Fruit fly (Drosophila melanogaster) whole organism, embryonic: ENCODE data around the gene CG15347.

Experiments
- CG10209 ChIP-seq: fragments of 200-800 bp; sonication (Bioruptor generic); optimal IDR thresholded peaks from 3 replicates; lab custom pipeline; 2017; ENCODE audit warnings: missing biosample characterization, mild to moderate bottlenecking, missing genetic modification characterization, missing genetic modification reagents
- CG12391 ChIP-seq: fragments of 200-800 bp; sonication (Bioruptor generic); optimal IDR thresholded peaks from 3 replicates; lab custom pipeline; 2018; ENCODE audit warnings: missing biosample characterization, mild to moderate bottlenecking, missing genetic modification characterization, moderate library complexity
- CG13775 ChIP-seq: fragments of 200-800 bp; sonication (Bioruptor generic); optimal IDR thresholded peaks from 3 replicates; lab custom pipeline; 2017; ENCODE audit warnings: missing biosample characterization, mild to moderate bottlenecking, missing genetic modification characterization
- CG15073 ChIP-seq: fragments of 200-800 bp; sonication (Bioruptor generic); optimal IDR thresholded peaks from 2 replicates; lab custom pipeline; 2016; ENCODE audit warnings: missing biosample characterization, missing genetic modification characterization
- CG15514 ChIP-seq: fragments of 200-800 bp; sonication (Bioruptor generic); optimal IDR thresholded peaks from 3 replicates; lab custom pipeline; 2017; ENCODE audit warnings: missing biosample characterization, missing genetic modification characterization, mild to moderate bottlenecking, moderate library complexity, missing genetic modification reagents
- CG17912 ChIP-seq: fragments of 200-800 bp; sonication (Bioruptor generic); optimal IDR thresholded peaks from 2 replicates; lab custom pipeline; 2018; ENCODE audit warnings: missing biosample characterization, mild to moderate bottlenecking, missing genetic modification characterization
- CG18619 ChIP-seq: fragments of 200-800 bp; sonication (Bioruptor generic); optimal IDR thresholded peaks from 3 replicates; lab custom pipeline; 2017; ENCODE audit warnings: missing biosample characterization, mild to moderate bottlenecking, missing genetic modification characterization
- CG31224 ChIP-seq: fragments of 200-800 bp; sonication (Bioruptor generic); IDR thresholded peaks from 2 replicates; pipeline ENCODE4 v1.3.6; 2022; ENCODE audit warnings: missing biosample characterization, missing genetic modification characterization
- CG33557 ChIP-seq: fragments of 200-800 bp; sonication (Bioruptor generic); optimal IDR thresholded peaks from 2 replicates; lab custom pipeline; 2019; ENCODE audit warnings: missing biosample characterization, mild to moderate bottlenecking, missing genetic modification characterization, moderate library complexity
- CG4328 ChIP-seq: fragments of 200-800 bp; sonication (Bioruptor generic); optimal IDR thresholded peaks from 3 replicates; lab custom pipeline; 2017; ENCODE audit warnings: missing biosample characterization, missing genetic modification reagents, missing genetic modification characterization
- CG6654 ChIP-seq: fragments of 200-800 bp; sonication (Bioruptor generic); optimal IDR thresholded peaks from 2 replicates; lab custom pipeline; 2017; ENCODE audit warnings: missing biosample characterization, mild to moderate bottlenecking, missing genetic modification characterization
- CG6813 ChIP-seq: fragments of 200-800 bp; sonication (Bioruptor generic); optimal IDR thresholded peaks from 2 replicates; lab custom pipeline; 2017; ENCODE audit warnings: missing biosample characterization, missing genetic modification characterization, mild to moderate bottlenecking, moderate library complexity, missing genetic modification reagents
- CG7839 ChIP-seq: fragments of 200-800 bp; sonication (Bioruptor generic); optimal IDR thresholded peaks from 3 replicates; lab custom pipeline; 2018; ENCODE audit warnings: missing biosample characterization, mild to moderate bottlenecking, missing genetic modification characterization, moderate library complexity
- CG7963 ChIP-seq: fragments of 200-800 bp; sonication (Bioruptor generic); IDR thresholded peaks from 3 replicates; pipeline ENCODE4 v1.3.6; 2022; ENCODE audit warnings: missing biosample characterization, missing genetic modification characterization; ENCODE audit not compliant: partially characterized antibody
- CG8388 ChIP-seq: fragments of 200-800 bp; sonication (Bioruptor generic); optimal IDR thresholded peaks from 2 replicates; lab custom pipeline; 2019; ENCODE audit warnings: missing biosample characterization, mild to moderate bottlenecking, missing genetic modification characterization, moderate library complexity
- CG9817 ChIP-seq: fragments of 200-800 bp; sonication (Bioruptor generic); optimal IDR thresholded peaks from 2 replicates; lab custom pipeline; 2018; ENCODE audit warnings: missing biosample characterization, mild to moderate bottlenecking, missing genetic modification characterization, moderate library complexity
- CoRest ChIP-seq: fragments of 200-800 bp; sonication (Bioruptor generic); optimal IDR thresholded peaks from 3 replicates; lab custom pipeline; 2018; ENCODE audit warnings: missing biosample characterization, mild to moderate bottlenecking, missing genetic modification characterization, moderate library complexity
- Dref ChIP-seq: fragments of 200-800 bp; sonication (Bioruptor generic); IDR thresholded peaks from 2 replicates; pipeline ENCODE4 v1.3.6; 2022; ENCODE audit warnings: missing biosample characterization, missing genetic modification characterization
- Gsc ChIP-seq: fragments of 200-800 bp; sonication (Bioruptor generic); IDR thresholded peaks from 2 replicates; pipeline ENCODE4 v1.3.6; 2022; ENCODE audit warnings: missing biosample characterization, missing genetic modification characterization
- HLH4C ChIP-seq: fragments of 200-800 bp; sonication (Bioruptor generic); IDR thresholded peaks from 3 replicates; pipeline ENCODE4 v1.3.6; 2022; ENCODE audit warnings: missing biosample characterization, missing genetic modification characterization; ENCODE audit not compliant: partially characterized antibody
- Jarid2 ChIP-seq: fragments of 200-800 bp; sonication (Bioruptor generic); optimal IDR thresholded peaks from 3 replicates; lab custom pipeline; 2017; ENCODE audit warnings: mild to moderate bottlenecking, missing biosample characterization, missing genetic modification reagents, missing genetic modification characterization
- Neu2 ChIP-seq: fragments of 200-800 bp; sonication (Bioruptor generic); optimal IDR thresholded peaks from 3 replicates; lab custom pipeline; 2016; ENCODE audit warnings: missing biosample characterization, missing genetic modification characterization, borderline replicate concordance
- Oaz ChIP-seq: fragments of 200-800 bp; sonication (Bioruptor generic); IDR thresholded peaks from 2 replicates; pipeline ENCODE4 v1.3.6; 2022; ENCODE audit warnings: missing biosample characterization, missing genetic modification characterization
- Six4 ChIP-seq: fragments of 200-800 bp; sonication (Bioruptor generic); optimal IDR thresholded peaks from 2 replicates; lab custom pipeline; 2016; ENCODE audit warnings: missing biosample characterization, missing genetic modification characterization
- Sry-β ChIP-seq: fragments of 200-800 bp; sonication (Bioruptor generic); optimal IDR thresholded peaks from 2 replicates; lab custom pipeline; 2018; ENCODE audit warnings: missing biosample characterization, mild to moderate bottlenecking, missing genetic modification characterization, moderate library complexity
- Taf1 ChIP-seq: fragments of 200-800 bp; sonication (Bioruptor generic); IDR thresholded peaks from 2 replicates; pipeline ENCODE4 v1.3.6; 2022; ENCODE audit warnings: missing biosample characterization, missing genetic modification characterization
- Xbp1 ChIP-seq: fragments of 200-800 bp; sonication (Bioruptor generic); optimal IDR thresholded peaks from 3 replicates; lab custom pipeline; 2016; ENCODE audit warnings: missing biosample characterization, mild to moderate bottlenecking, missing genetic modification characterization
- ab ChIP-seq: fragments of 200-800 bp; sonication (Bioruptor generic); optimal IDR thresholded peaks from 2 replicates; lab custom pipeline; 2016; ENCODE audit warnings: missing biosample characterization, missing genetic modification characterization
- bbx ChIP-seq: fragments of 200-800 bp; sonication (Bioruptor generic); IDR thresholded peaks from 2 replicates; pipeline ENCODE4 v1.3.6; 2022; ENCODE audit warnings: missing biosample characterization, missing genetic modification characterization; ENCODE audit not compliant: partially characterized antibody
- bowl ChIP-seq: fragments of 200-800 bp; sonication (Bioruptor generic); IDR thresholded peaks from 2 replicates; pipeline ENCODE4 v1.3.6; 2022; ENCODE audit warnings: missing biosample characterization, missing genetic modification characterization
- br ChIP-seq: fragments of >200 bp; optimal IDR thresholded peaks from 2 replicates; lab custom pipeline; 2017
- crol ChIP-seq: fragments of 200-800 bp; sonication (Bioruptor generic); IDR thresholded peaks from 2 replicates; pipeline ENCODE4 v1.3.6; 2022; ENCODE audit warnings: missing biosample characterization, missing genetic modification characterization
- da ChIP-seq: fragments of 200-800 bp; sonication (Bioruptor generic); optimal IDR thresholded peaks from 2 replicates; lab custom pipeline; 2016; ENCODE audit warnings: missing biosample characterization, missing genetic modification characterization
- danr ChIP-seq: fragments of 200-800 bp; sonication (Bioruptor generic); IDR thresholded peaks from 2 replicates; pipeline ENCODE4 v1.3.6; 2022; ENCODE audit warnings: missing biosample characterization, missing genetic modification characterization
- exex ChIP-seq: fragments of 200-800 bp; sonication (Bioruptor generic); optimal IDR thresholded peaks from 4 replicates; lab custom pipeline; 2018; ENCODE audit warnings: missing biosample characterization, mild to moderate bottlenecking, missing genetic modification characterization, moderate library complexity
- fu2 ChIP-seq: fragments of 200-800 bp; sonication (Bioruptor generic); optimal IDR thresholded peaks from 2 replicates; lab custom pipeline; 2016; ENCODE audit warnings: missing biosample characterization, missing genetic modification characterization
- klu ChIP-seq: fragments of 200-800 bp; sonication (Bioruptor generic); IDR thresholded peaks from 2 replicates; pipeline ENCODE4 v1.3.6; 2022; ENCODE audit warnings: missing biosample characterization, missing genetic modification characterization
- mam ChIP-seq: fragments of 200-800 bp; sonication (Bioruptor generic); optimal IDR thresholded peaks from 3 replicates; lab custom pipeline; 2016; ENCODE audit warnings: missing biosample characterization, missing genetic modification characterization
- org-1 ChIP-seq: fragments of 200-800 bp; sonication (Bioruptor generic); optimal IDR thresholded peaks from 2 replicates; lab custom pipeline; 2017; ENCODE audit warnings: missing biosample characterization, missing genetic modification characterization
- pfk ChIP-seq: fragments of 200-800 bp; sonication (Bioruptor generic); optimal IDR thresholded peaks from 2 replicates; lab custom pipeline; 2018; ENCODE audit warnings: missing biosample characterization, mild to moderate bottlenecking, missing genetic modification characterization, moderate library complexity
- sc ChIP-seq, 3 experiments: fragments of >200 bp in 2 of 3; fragments of 200-800 bp in 1 of 3; sonication (Bioruptor generic) in 1 of 3; optimal IDR thresholded peaks; 2 replicates in 2 of 3; 3 replicates in 1 of 3; lab custom pipeline; 2017; ENCODE audit warnings: mild to moderate bottlenecking in 1 of 3, missing biosample characterization in 1 of 3, missing genetic modification characterization in 1 of 3, missing genetic modification reagents in 1 of 3
- scrt ChIP-seq: fragments of 200-800 bp; sonication (Bioruptor generic); optimal IDR thresholded peaks from 2 replicates; lab custom pipeline; 2018; ENCODE audit warnings: missing biosample characterization, mild to moderate bottlenecking, missing genetic modification characterization, moderate library complexity
- sd ChIP-seq: fragments of 200-800 bp; sonication (Bioruptor generic); optimal IDR thresholded peaks from 3 replicates; lab custom pipeline; 2018; ENCODE audit warnings: missing biosample characterization, mild to moderate bottlenecking, missing genetic modification characterization, moderate library complexity
- slou ChIP-seq: fragments of 200-800 bp; sonication (Bioruptor generic); optimal IDR thresholded peaks from 3 replicates; lab custom pipeline; 2016; ENCODE audit warnings: missing biosample characterization, missing genetic modification characterization
- sob ChIP-seq: fragments of 200-800 bp; sonication (Bioruptor generic); IDR thresholded peaks from 2 replicates; pipeline ENCODE4 v1.3.6; 2022; ENCODE audit warnings: missing biosample characterization, missing genetic modification characterization
- tll ChIP-seq, 2 experiments: fragments of 200-800 bp in 1 of 2; fragments of >200 bp in 1 of 2; sonication (Bioruptor generic) in 1 of 2; optimal IDR thresholded peaks; 2 replicates each; lab custom pipeline; 2017 to 2019; ENCODE audit warnings: missing biosample characterization in 2 of 2, missing genetic modification characterization in 2 of 2, mild to moderate bottlenecking in 1 of 2, moderate library complexity in 1 of 2
- twi ChIP-seq: fragments of 200-800 bp; optimal IDR thresholded peaks from 2 replicates; lab custom pipeline; 2019; ENCODE audit warnings: missing biosample characterization, mild to moderate bottlenecking, missing genetic modification characterization, moderate library complexity
- tx ChIP-seq: fragments of 200-800 bp; sonication (Bioruptor generic); optimal IDR thresholded peaks from 2 replicates; lab custom pipeline; 2016; ENCODE audit warnings: missing biosample characterization, missing genetic modification characterization
- zfh1 ChIP-seq: fragments of 200-800 bp; sonication (Bioruptor generic); IDR thresholded peaks from 3 replicates; pipeline ENCODE4 v1.3.6; 2022; ENCODE audit warnings: missing biosample characterization, missing genetic modification characterization

CG15347 gene

DNA sequence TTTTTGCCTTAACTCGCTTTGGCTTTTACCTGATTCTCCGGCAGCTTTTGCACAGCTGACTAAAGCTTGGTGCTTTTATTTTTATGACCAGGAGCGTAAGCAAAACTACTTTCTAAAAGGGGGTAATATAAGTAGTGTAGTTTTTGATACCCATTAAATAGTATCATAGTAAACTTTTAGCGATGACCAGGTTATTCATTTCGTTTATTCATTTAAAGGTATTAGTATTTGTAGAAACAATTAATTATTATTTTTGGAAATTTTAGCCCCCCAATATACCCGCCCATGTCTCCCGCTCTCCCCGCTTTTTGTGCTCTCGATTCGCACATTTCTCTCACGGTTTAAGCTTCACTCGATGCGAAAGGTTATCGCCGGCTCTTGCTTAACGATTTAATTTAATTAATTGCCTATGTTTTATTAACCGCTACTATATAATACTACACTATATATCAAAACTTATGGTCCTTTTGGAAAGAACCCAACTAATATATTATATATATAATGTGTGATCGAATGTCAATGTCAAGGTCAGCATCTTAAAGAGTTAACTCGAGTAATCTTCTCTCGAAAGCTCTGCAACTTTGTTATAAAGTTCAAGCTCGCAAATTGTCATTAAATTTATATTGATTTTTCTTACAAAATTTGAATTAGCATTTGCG, 3.8 kb upstream of the CG15347 start, which contains the start of gene Sptr (continued):
- TF ChIP-seq CG31224 (GFP tag; lab: Robert Waterston, UW), result peak; percentile 82
- peak; percentile 94 for TF ChIP-seq sob (GFP tag; lab: Robert Waterston, UW)
- peak; percentile 88 for TF ChIP-seq CG12391 (tag; lab: Kevin White, UChicago)
- TF ChIP-seq exex (tag; lab: Kevin White, UChicago), result peak; percentile 69
- peak; percentile 81 for TF ChIP-seq klu
- peak; percentile 60 for TF ChIP-seq CG8388 (GFP tag; lab: Kevin White, UChicago)
- peak; percentile 85 for TF ChIP-seq danr
- peak; percentile 65 for TF ChIP-seq sd (tag; lab: Kevin White, UChicago)
- peak; percentile 81 for TF ChIP-seq CG18619 (GFP tag; lab: Kevin White, UChicago)
- TF ChIP-seq Oaz (GFP tag; lab: Robert Waterston, UW), result peak; percentile 74
- no peak for TF ChIP-seq Dref (GFP tag; lab: Robert Waterston, UW)
- no peak for TF ChIP-seq tll (GFP tag; optimal IDR thresholded peaks at IDR 0.05; lab: Kevin White, UChicago)
- peak; percentile 64 for TF ChIP-seq fu2 (GFP tag; lab: Kevin White, UChicago)
- no peak for TF ChIP-seq ab (GFP tag; lab: Kevin White, UChicago)
- peak; percentile 35; the same call in 1 of the 2 replicates for TF ChIP-seq crol
- no peak for TF ChIP-seq CG17912 (GFP tag; lab: Kevin White, UChicago)
- peak; percentile 32 for TF ChIP-seq twi (tag; lab: Kevin White, UChicago)
- peak; percentile 90 for TF ChIP-seq CoRest
- TF ChIP-seq br (lab: Kevin White, UChicago), result no peak
- TF ChIP-seq da (GFP tag; lab: Kevin White, UChicago), result no peak
- peak; percentile 85 for TF ChIP-seq CG15514 (GFP tag; lab: Kevin White, UChicago)
- TF ChIP-seq CG10209 (GFP tag; lab: Kevin White, UChicago), result peak; percentile 87
- peak; percentile 85 for TF ChIP-seq zfh1 (GFP tag; lab: Robert Waterston, UW)
- no peak for TF ChIP-seq pfk (GFP tag; lab: Kevin White, UChicago)
- peak; percentile 92 for TF ChIP-seq CG7839 (tag; lab: Kevin White, UChicago)
- no peak for TF ChIP-seq sc (optimal IDR thresholded peaks at IDR 0.05; lab: Kevin White, UChicago)
- peak; percentile 28 for TF ChIP-seq sc (GFP tag; optimal IDR thresholded peaks at IDR 0.05; lab: Kevin White, UChicago)
- peak; percentile 12 for TF ChIP-seq CG6654 (GFP tag; lab: Kevin White, UChicago)
- TF ChIP-seq Xbp1 (GFP tag; lab: Kevin White, UChicago), result peak; percentile 88
- TF ChIP-seq CG33557, result no peak
- TF ChIP-seq CG15073 (GFP tag; lab: Kevin White, UChicago), result no peak
- peak; percentile 89 for TF ChIP-seq scrt (GFP tag; lab: Kevin White, UChicago)
- TF ChIP-seq CG9817, result peak; percentile 86
- TF ChIP-seq CG6813, result peak; percentile 91
- TF ChIP-seq Neu2, result no peak
- TF ChIP-seq CG7963 (GFP tag; lab: Robert Waterston, UW), result no peak
- TF ChIP-seq tx, result peak; percentile 59
- peak; percentile 90 for TF ChIP-seq Taf1 (GFP tag; lab: Robert Waterston, UW)
- no peak for TF ChIP-seq Gsc (GFP tag; lab: Robert Waterston, UW)
- TF ChIP-seq bowl, result peak; percentile 84
- peak; percentile 82 for TF ChIP-seq CG4328 (GFP tag; lab: Kevin White, UChicago)
- peak; percentile 86 for TF ChIP-seq mam
- TF ChIP-seq bbx (GFP tag; lab: Robert Waterston, UW), result no peak
- TF ChIP-seq Jarid2 (GFP tag; lab: Kevin White, UChicago), result peak; percentile 52
- peak; percentile 82 for TF ChIP-seq org-1 (GFP tag; lab: Kevin White, UChicago)
- TF ChIP-seq Sry-β (GFP tag; lab: Kevin White, UChicago), result no peak
- TF ChIP-seq CG13775 (GFP tag; lab: Kevin White, UChicago), result peak; percentile 80
- TF ChIP-seq slou (GFP tag; lab: Kevin White, UChicago), result peak; percentile 68
- TF ChIP-seq Six4 (GFP tag; lab: Kevin White, UChicago), result peak; percentile 63
- no peak for TF ChIP-seq HLH4C (GFP tag; lab: Robert Waterston, UW)
